Worm (Caenorhabditis elegans): ENCODE results near the gene C33C12.12.
A peak's percentile ranks its signal among the peaks of the same experiment; 100 is the strongest.

Gene C33C12.12

ce11 chrII:2195541-2195940, 25.6 kb upstream of the C33C12.12 start:
- TF ChIP-seq cebp-1 (GFP tag; IDR thresholded peaks at IDR 0.05) (no peak), cebp-1 (tag; optimal IDR thresholded peaks at IDR 0.05) (peak; percentile 17), tbp1 (GFP tag; optimal IDR thresholded peaks at IDR 0.05) (no peak), hmg-1.2 (GFP tag; IDR thresholded peaks at IDR 0.05) (peak; percentile 18; the same call in 1 of the 2 replicates), ceh-100 (GFP tag; IDR thresholded peaks at IDR 0.05) (no peak), ceh-27 (GFP tag; optimal IDR thresholded peaks at IDR 0.05) (peak; percentile 28), efl-1 (GFP tag; optimal IDR thresholded peaks at IDR 0.05) (no peak)

ce11 chrII:2192267-2192666, 22.3 kb upstream of the C33C12.12 start:
- TF ChIP-seq F52B5.7 (tag; optimal IDR thresholded peaks at IDR 0.05) (no peak), ztf-22 (GFP tag; optimal IDR thresholded peaks at IDR 0.05) (no peak), lin-26 (GFP tag; IDR thresholded peaks at IDR 0.05) (no peak), hmg-20 (GFP tag; IDR thresholded peaks at IDR 0.05) (no peak), let-607 (tag; optimal IDR thresholded peaks at IDR 0.05) (no peak), T26A5.8 (tag; optimal IDR thresholded peaks at IDR 0.05) (no peak), tbx-9 (tag; optimal IDR thresholded peaks at IDR 0.05; ENCODE audit: borderline replicate concordance) (no peak), rpc-1 (optimal IDR thresholded peaks at IDR 0.05) (no peak), rpc-1 (tag; optimal IDR thresholded peaks at IDR 0.05) (no peak), madf-10 (tag; optimal IDR thresholded peaks at IDR 0.05) (no peak), Y53F4B.3 (GFP tag; IDR thresholded peaks at IDR 0.05) (no peak), tlf-1 (GFP tag; optimal IDR thresholded peaks at IDR 0.05) (no peak), fkh-3 (tag; optimal IDR thresholded peaks at IDR 0.05) (no peak), xnd-1 (tag; optimal IDR thresholded peaks at IDR 0.05) (no peak), snpc-3.4 (tag; optimal IDR thresholded peaks at IDR 0.05) (no peak), dox-1 (GFP tag; IDR thresholded peaks at IDR 0.05) (no peak)

- TF ChIP-seq xnd-1 (tag; optimal IDR thresholded peaks at IDR 0.05) (no peak), rpc-1 (optimal IDR thresholded peaks at IDR 0.05) (no peak), rpc-1 (tag; optimal IDR thresholded peaks at IDR 0.05) (no peak), ztf-18 (tag; optimal IDR thresholded peaks at IDR 0.05) (no peak), F39B2.1 (GFP tag; IDR thresholded peaks at IDR 0.05) (no peak), ztf-22 (GFP tag; optimal IDR thresholded peaks at IDR 0.05) (no peak), C06A6.2 (GFP tag; conservative IDR thresholded peaks at IDR 0.05) (no peak), mes-4 (tag; optimal IDR thresholded peaks at IDR 0.05) (no peak), nhr-179 (tag; optimal IDR thresholded peaks at IDR 0.05) (no peak), madf-3 (GFP tag; IDR thresholded peaks at IDR 0.05) (no peak), nfyb-1 (GFP tag; IDR thresholded peaks at IDR 0.05) (no peak), zfh-2 (GFP tag; conservative IDR thresholded peaks at IDR 0.05) (no peak), chd-7 (tag; optimal IDR thresholded peaks at IDR 0.05) (no peak), K11D2.4 (GFP tag; IDR thresholded peaks at IDR 0.05) (no peak), ccch-3 (GFP tag; optimal IDR thresholded peaks at IDR 0.05) (no peak), K12H6.12 (tag; optimal IDR thresholded peaks at IDR 0.05) (no peak), nhr-90 (tag; optimal IDR thresholded peaks at IDR 0.05) (no peak), sdz-38 (tag; optimal IDR thresholded peaks at IDR 0.05) (no peak)
Measured at ce11 chrII:2191383-2191782, 21.4 kb upstream of the C33C12.12 start.

DNA sequence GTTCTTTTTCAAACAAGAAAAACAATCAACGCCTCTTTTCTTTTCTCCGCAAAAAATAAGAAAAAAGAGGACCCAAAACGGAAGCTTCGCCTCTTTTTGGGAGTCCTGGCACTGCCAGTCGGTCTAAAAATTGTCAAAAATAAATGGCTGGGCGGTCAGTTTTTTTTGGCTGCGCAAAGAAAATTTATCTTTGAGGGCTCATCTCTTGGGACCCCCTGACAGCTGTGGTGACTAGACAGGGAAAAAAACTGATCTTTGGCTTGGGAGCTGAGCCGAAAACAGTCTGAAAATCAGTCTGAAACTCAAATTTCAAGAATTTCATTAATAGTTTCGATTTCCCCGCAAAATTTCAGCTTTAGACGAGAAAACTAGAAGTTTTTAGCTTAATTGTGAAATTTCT, 20.5 kb upstream of the C33C12.12 start:
- TF ChIP-seq nfyb-1 (GFP tag; IDR thresholded peaks at IDR 0.05) (no peak), B0035.1 (tag; optimal IDR thresholded peaks at IDR 0.05) (no peak), Y79H2A.3 (GFP tag; conservative IDR thresholded peaks at IDR 0.05) (no peak), egrh-3 (GFP tag; IDR thresholded peaks at IDR 0.05) (no peak), gei-17 (GFP tag; optimal IDR thresholded peaks at IDR 0.05) (no peak), nhr-90 (tag; optimal IDR thresholded peaks at IDR 0.05) (no peak), athp-1 (tag; optimal IDR thresholded peaks at IDR 0.05) (no peak), sptf-2 (GFP tag; optimal IDR thresholded peaks at IDR 0.05) (no peak), K11D2.4 (GFP tag; IDR thresholded peaks at IDR 0.05) (no peak), tbx-9 (tag; optimal IDR thresholded peaks at IDR 0.05; ENCODE audit: borderline replicate concordance) (no peak), pbrm-1 (GFP tag; IDR thresholded peaks at IDR 0.05) (no peak)
